Worm (Caenorhabditis elegans): ENCODE measurements around the gene xbp-1.
A peak's percentile ranks its signal among the peaks of the same experiment; 100 is the strongest.

Gene xbp-1

DNA sequence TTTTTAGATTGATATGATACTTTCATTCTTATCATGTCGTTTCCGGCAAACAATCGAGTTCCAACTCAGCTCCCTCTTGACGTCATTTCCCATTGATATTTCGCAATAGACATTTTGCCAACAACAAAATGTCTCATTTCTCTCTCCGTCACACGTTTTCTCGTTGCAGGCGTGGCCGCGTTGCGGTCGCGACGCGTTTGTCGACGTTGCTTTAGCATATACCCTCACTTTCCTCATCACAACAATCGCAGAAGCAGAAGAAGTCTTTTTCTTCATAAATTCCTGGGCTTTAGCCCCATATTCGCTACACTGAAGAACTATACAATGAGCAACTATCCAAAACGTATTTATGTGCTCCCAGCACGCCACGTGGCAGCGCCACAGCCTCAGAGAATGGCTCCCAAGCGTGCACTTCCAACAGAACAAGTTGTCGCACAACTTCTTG, at the start of gene xbp-1:
xbp-1 (plus strand) TSS at position 151 of the 445 bp plus-strand sequence.
- TF ChIP-seq nhr-2 (tag; optimal IDR thresholded peaks at IDR 0.05) (no peak), elt-3 (tag; optimal IDR thresholded peaks at IDR 0.05) (peak; percentile 20), hlh-1 (tag; optimal IDR thresholded peaks at IDR 0.05) (peak; percentile 41), bed-3 (GFP tag; optimal IDR thresholded peaks at IDR 0.05) (no peak), zip-8 (tag; optimal IDR thresholded peaks at IDR 0.05) (peak; percentile 10), nhr-28 (tag; optimal IDR thresholded peaks at IDR 0.05) (no peak), unc-62 (GFP tag; optimal IDR thresholded peaks at IDR 0.05) (peak; percentile 75), snpc-4 (tag; optimal IDR thresholded peaks at IDR 0.05) (no peak), elt-1 (tag; optimal IDR thresholded peaks at IDR 0.05; ENCODE audit: borderline replicate concordance, insufficient read depth) (no peak), unc-120 (tag; optimal IDR thresholded peaks at IDR 0.05; ENCODE audit: poor library complexity, severe bottlenecking) (peak; percentile 22), ham-2 (GFP tag; optimal IDR thresholded peaks at IDR 0.05) (peak; percentile 79), unc-39 (tag; optimal IDR thresholded peaks at IDR 0.05) (no peak), pha-4 (tag; optimal IDR thresholded peaks at IDR 0.05) (peak; percentile 81), mep-1 (tag; optimal IDR thresholded peaks at IDR 0.05) (peak; percentile 87), sptf-1 (tag; optimal IDR thresholded peaks at IDR 0.05) (peak; percentile 72), cnd-1 (tag; optimal IDR thresholded peaks at IDR 0.05) (no peak), ceh-39 (tag; optimal IDR thresholded peaks at IDR 0.05) (peak; percentile 59), nhr-76 (tag; optimal IDR thresholded peaks at IDR 0.05) (no peak), ceh-83 (GFP tag; optimal IDR thresholded peaks at IDR 0.05) (no peak), nhr-237 (tag; optimal IDR thresholded peaks at IDR 0.05) (peak; percentile 73), ztf-11 (tag; optimal IDR thresholded peaks at IDR 0.05) (peak; percentile 17), drap-1 (GFP tag; optimal IDR thresholded peaks at IDR 0.05) (peak; percentile 39), sem-2 (GFP tag; optimal IDR thresholded peaks at IDR 0.05) (no peak), lsy-2 (tag; optimal IDR thresholded peaks at IDR 0.05) (peak; percentile 77), mab-5 (tag; optimal IDR thresholded peaks at IDR 0.05) (peak; percentile 8), flh-1 (GFP tag; optimal IDR thresholded peaks at IDR 0.05) (no peak), lin-13 (tag; optimal IDR thresholded peaks at IDR 0.05) (peak; percentile 29), nhr-12 (tag; optimal IDR thresholded peaks at IDR 0.05) (no peak), M03D4.4 (tag; optimal IDR thresholded peaks at IDR 0.05) (no peak), blmp-1 (tag; optimal IDR thresholded peaks at IDR 0.05) (no peak), lin-32 (GFP tag; optimal IDR thresholded peaks at IDR 0.05) (no peak), ces-1 (GFP tag; optimal IDR thresholded peaks at IDR 0.05) (peak; percentile 80), ceh-43 (GFP tag; optimal IDR thresholded peaks at IDR 0.05) (no peak), tbx-8 (GFP tag; optimal IDR thresholded peaks at IDR 0.05) (no peak)

DNA sequence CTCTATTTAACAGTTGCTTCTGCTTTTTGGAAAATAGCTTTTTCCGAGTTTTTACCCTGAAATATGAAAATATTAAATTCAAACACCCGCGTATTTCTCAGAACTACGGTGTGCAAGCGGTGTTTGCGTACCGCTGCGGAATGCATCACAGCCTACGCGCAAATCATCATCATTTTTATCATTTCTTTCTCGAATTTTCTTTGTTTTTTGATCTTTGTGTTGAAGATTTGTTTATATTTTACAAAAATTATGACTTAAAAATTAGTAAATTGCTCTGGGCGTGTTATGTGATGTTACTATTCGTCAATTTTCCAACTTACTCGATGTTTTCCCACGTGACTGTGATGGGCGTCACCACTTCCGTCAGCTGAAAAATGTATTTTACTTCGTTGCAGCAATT, 42.7 kb upstream of the xbp-1 start:
- TF ChIP-seq ceh-43 (GFP tag; optimal IDR thresholded peaks at IDR 0.05) (no peak), elt-3 (tag; optimal IDR thresholded peaks at IDR 0.05) (no peak), ces-1 (GFP tag; optimal IDR thresholded peaks at IDR 0.05) (no peak), unc-120 (tag; optimal IDR thresholded peaks at IDR 0.05; ENCODE audit: poor library complexity, severe bottlenecking) (no peak), tbx-8 (GFP tag; optimal IDR thresholded peaks at IDR 0.05) (no peak), ham-2 (GFP tag; optimal IDR thresholded peaks at IDR 0.05) (no peak), drap-1 (GFP tag; optimal IDR thresholded peaks at IDR 0.05) (peak; percentile 3), ceh-83 (GFP tag; optimal IDR thresholded peaks at IDR 0.05) (no peak), elt-1 (tag; optimal IDR thresholded peaks at IDR 0.05; ENCODE audit: borderline replicate concordance, insufficient read depth) (no peak), lin-32 (GFP tag; optimal IDR thresholded peaks at IDR 0.05) (no peak), nhr-12 (tag; optimal IDR thresholded peaks at IDR 0.05) (no peak), ceh-39 (tag; optimal IDR thresholded peaks at IDR 0.05) (peak; percentile 25), nhr-237 (tag; optimal IDR thresholded peaks at IDR 0.05) (peak; percentile 26), unc-62 (GFP tag; optimal IDR thresholded peaks at IDR 0.05) (no peak), nhr-2 (tag; optimal IDR thresholded peaks at IDR 0.05) (no peak), mep-1 (tag; optimal IDR thresholded peaks at IDR 0.05) (peak; percentile 68), lin-13 (tag; optimal IDR thresholded peaks at IDR 0.05) (no peak), mls-2 (tag; optimal IDR thresholded peaks at IDR 0.05) (no peak), unc-39 (tag; optimal IDR thresholded peaks at IDR 0.05) (no peak), flh-1 (GFP tag; optimal IDR thresholded peaks at IDR 0.05) (no peak), sem-2 (GFP tag; optimal IDR thresholded peaks at IDR 0.05) (no peak), cnd-1 (tag; optimal IDR thresholded peaks at IDR 0.05) (no peak), bed-3 (GFP tag; optimal IDR thresholded peaks at IDR 0.05) (no peak), snpc-4 (tag; optimal IDR thresholded peaks at IDR 0.05) (no peak), pha-4 (tag; optimal IDR thresholded peaks at IDR 0.05) (no peak), nhr-76 (tag; optimal IDR thresholded peaks at IDR 0.05) (no peak), mab-5 (tag; optimal IDR thresholded peaks at IDR 0.05) (no peak), zip-8 (tag; optimal IDR thresholded peaks at IDR 0.05) (no peak), lsy-2 (tag; optimal IDR thresholded peaks at IDR 0.05) (peak; percentile 97), hlh-1 (tag; optimal IDR thresholded peaks at IDR 0.05) (no peak), nhr-28 (tag; optimal IDR thresholded peaks at IDR 0.05) (no peak)

All from whole organism, mixed stage, embryonic.